Worm (Caenorhabditis elegans) whole organism, L1 larva: Measurements from ENCODE around the gene ZK287.7.

Experiments
- ama-1 ChIP-seq: fragments of 150-350 bp; optimal IDR thresholded peaks from 2 replicates; lab custom pipeline; 2014
- ceh-82 ChIP-seq, 3 experiments: fragments of 150-350 bp in 1 of 3; sonication (generic microtip) in 2 of 3; optimal IDR thresholded peaks; 2 replicates each; lab custom pipeline; 2014 to 2017; ENCODE audit warnings: missing biosample characterization in 3 of 3, missing genetic modification characterization in 3 of 3
- hpl-2 ChIP-seq: fragments of 150-350 bp; optimal IDR thresholded peaks from 2 replicates; lab custom pipeline; 2014; ENCODE audit warnings: missing biosample characterization, missing genetic modification reagents, missing genetic modification characterization
- lin-13 ChIP-seq: fragments of 150-350 bp; optimal IDR thresholded peaks from 2 replicates; lab custom pipeline; 2014; ENCODE audit warnings: missing biosample characterization, missing genetic modification reagents, missing genetic modification characterization
- nhr-28 ChIP-seq: fragments of 150-350 bp; optimal IDR thresholded peaks from 2 replicates; lab custom pipeline; 2014; ENCODE audit warnings: missing biosample characterization, missing genetic modification characterization
- snpc-4 ChIP-seq: fragments of 150-350 bp; optimal IDR thresholded peaks from 2 replicates; lab custom pipeline; 2014; ENCODE audit warnings: missing biosample characterization, missing genetic modification characterization
- ztf-11 ChIP-seq, 2 experiments: sonication (generic microtip); optimal IDR thresholded peaks; 2 replicates each; lab custom pipeline; 2016 to 2017; ENCODE audit warnings: missing genetic modification characterization in 2 of 2, missing biosample characterization in 1 of 2, missing compliant biosample characterization in 1 of 2

- TF ChIP-seq ceh-82 (tag; optimal IDR thresholded peaks at IDR 0.05; lab: Kevin White, UChicago) (no peak), snpc-4 (no peak), ztf-11 (tag; optimal IDR thresholded peaks at IDR 0.05; lab: Kevin White, UChicago) (no peak), nhr-28 (tag; lab: Kevin White, UChicago) (no peak), ama-1 (lab: Kevin White, UChicago) (no peak), lin-13 (GFP tag; lab: Kevin White, UChicago) (no peak), hpl-2 (GFP tag; lab: Kevin White, UChicago) (no peak)
Measured at ce11 chrV:9690099-9690572, 2.7 kb upstream of the ZK287.7 start, which contains the start of gene rbx-1.
